Worm (Caenorhabditis elegans): ENCODE results near the gene C04E6.5.

The C04E6.5 gene

ce11 chrV:5917707-5918106, 15.8 kb downstream of the C04E6.5 start, which contains the start of gene lrpr-1 (continued):
- TF ChIP-seq saeg-2 (GFP tag; IDR thresholded peaks at IDR 0.05): no peak
- peak; percentile 3 for TF ChIP-seq fkh-10 (GFP tag; optimal IDR thresholded peaks at IDR 0.05)
- TF ChIP-seq nhr-41 (GFP tag; IDR thresholded peaks at IDR 0.05): no peak
- no peak for TF ChIP-seq unc-39 (tag; optimal IDR thresholded peaks at IDR 0.05)
- TF ChIP-seq zfp-3 (GFP tag; conservative IDR thresholded peaks at IDR 0.05): no peak; the same call in 1 of the 2 replicates
- peak; percentile 38 for TF ChIP-seq duxl-1 (tag; optimal IDR thresholded peaks at IDR 0.05; ENCODE audit: poor library complexity)
- no peak for TF ChIP-seq ceh-28 (tag; optimal IDR thresholded peaks at IDR 0.05)
- no peak for TF ChIP-seq ctbp-1 (GFP tag; IDR thresholded peaks at IDR 0.05)
- 0 out of 2 replicates have a peak, but pooled peaks have one; percentile 49 for TF ChIP-seq mxl-2 (GFP tag; conservative IDR thresholded peaks at IDR 0.05)
- 0 out of 2 replicates have a peak, but pooled peaks have one; percentile 18 for TF ChIP-seq ceh-44 (GFP tag; IDR thresholded peaks at IDR 0.05)
- no peak for TF ChIP-seq Y105C5A.15 (GFP tag; IDR thresholded peaks at IDR 0.05)
- TF ChIP-seq F37D6.2 (tag; optimal IDR thresholded peaks at IDR 0.05): no peak
- no peak for TF ChIP-seq cey-2 (tag; optimal IDR thresholded peaks at IDR 0.05; ENCODE audit: borderline replicate concordance, insufficient read depth)
- no peak for TF ChIP-seq nhr-111 (GFP tag; optimal IDR thresholded peaks at IDR 0.05)
- peak; percentile 85 for TF ChIP-seq madf-9 (GFP tag; conservative IDR thresholded peaks at IDR 0.05)
- TF ChIP-seq mep-1 (tag; optimal IDR thresholded peaks at IDR 0.05): no peak
- TF ChIP-seq ztf-7 (tag; optimal IDR thresholded peaks at IDR 0.05): no peak
- TF ChIP-seq daf-16 (GFP tag; optimal IDR thresholded peaks at IDR 0.05): peak in 1 of 2 experiments; percentile 49
- no peak for TF ChIP-seq daf-16 (tag; optimal IDR thresholded peaks at IDR 0.05)
- peak; percentile 30 for TF ChIP-seq jun-1 (tag; optimal IDR thresholded peaks at IDR 0.05)
- no peak for TF ChIP-seq T26A8.4 (GFP tag; IDR thresholded peaks at IDR 0.05)
- no peak for TF ChIP-seq sdz-12 (GFP tag; optimal IDR thresholded peaks at IDR 0.05)
- no peak for TF ChIP-seq gei-8 (GFP tag; optimal IDR thresholded peaks at IDR 0.05)
- no peak for TF ChIP-seq set-16 (GFP tag; IDR thresholded peaks at IDR 0.05)
- no peak for TF ChIP-seq snpc-4 (tag; optimal IDR thresholded peaks at IDR 0.05)
- no peak for TF ChIP-seq php-3 (GFP tag; IDR thresholded peaks at IDR 0.05)
- no peak for TF ChIP-seq zip-11 (GFP tag; IDR thresholded peaks at IDR 0.05)
- no peak for TF ChIP-seq lin-15B (tag; optimal IDR thresholded peaks at IDR 0.05)
- TF ChIP-seq nhr-48 (tag; optimal IDR thresholded peaks at IDR 0.05): no peak
- no peak for TF ChIP-seq ceh-62 (tag; optimal IDR thresholded peaks at IDR 0.05)
- TF ChIP-seq dpl-1 (GFP tag; optimal IDR thresholded peaks at IDR 0.05): peak; percentile 99
- no peak for TF ChIP-seq vab-7 (GFP tag; IDR thresholded peaks at IDR 0.05)
- TF ChIP-seq hlh-11 (tag; optimal IDR thresholded peaks at IDR 0.05): no peak
- no peak for TF ChIP-seq lir-3 (tag; optimal IDR thresholded peaks at IDR 0.05)
- TF ChIP-seq Y75B8A.6 (GFP tag; IDR thresholded peaks at IDR 0.05): no peak
- TF ChIP-seq pha-4 (GFP tag; IDR thresholded peaks at IDR 0.05): no peak
- no peak for TF ChIP-seq pha-4 (tag; optimal IDR thresholded peaks at IDR 0.05)
- TF ChIP-seq dmd-8 (GFP tag; IDR thresholded peaks at IDR 0.05): no peak
- peak; percentile 52 for TF ChIP-seq F49E8.2 (tag; optimal IDR thresholded peaks at IDR 0.05; ENCODE audit: borderline replicate concordance)
- TF ChIP-seq F44E2.7 (GFP tag; IDR thresholded peaks at IDR 0.05): no peak
- peak; percentile 78 for TF ChIP-seq ceh-20 (GFP tag; IDR thresholded peaks at IDR 0.05)
- TF ChIP-seq fos-1 (tag; optimal IDR thresholded peaks at IDR 0.05): no peak
- peak; percentile 65 for TF ChIP-seq rbr-2 (tag; optimal IDR thresholded peaks at IDR 0.05)
- no peak for TF ChIP-seq unc-62 (GFP tag; optimal IDR thresholded peaks at IDR 0.05 in 1 of 2)
- no peak for TF ChIP-seq unc-62 (tag; optimal IDR thresholded peaks at IDR 0.05)
- no peak for TF ChIP-seq nhr-10 (tag; optimal IDR thresholded peaks at IDR 0.05)
- TF ChIP-seq ZK546.5 (tag; optimal IDR thresholded peaks at IDR 0.05): no peak
- TF ChIP-seq R02D3.7 (tag; optimal IDR thresholded peaks at IDR 0.05): no peak
- TF ChIP-seq ZK337.2 (GFP tag; IDR thresholded peaks at IDR 0.05): peak; percentile 97
- TF ChIP-seq daf-12 (tag; optimal IDR thresholded peaks at IDR 0.05): no peak
- TF ChIP-seq nhr-102 (tag; optimal IDR thresholded peaks at IDR 0.05): no peak
- no peak for TF ChIP-seq zag-1 (tag; optimal IDR thresholded peaks at IDR 0.05)
- TF ChIP-seq dmd-9 (GFP tag; IDR thresholded peaks at IDR 0.05): peak; percentile 91

Measured in whole organism, L4 larva.